Fruit fly (Drosophila melanogaster) whole organism, pupa: ENCODE data around the gene qin.

ENCODE experiments used
- CG10348 ChIP-seq: fragments of 200-800 bp; sonication (Bioruptor generic); IDR thresholded peaks from 2 replicates; pipeline ENCODE4 v1.3.6; 2022; ENCODE audit warnings: missing biosample characterization, missing genetic modification characterization
- CG15710 ChIP-seq: fragments of 200-800 bp; sonication (Bioruptor generic); optimal IDR thresholded peaks from 2 replicates; lab custom pipeline; 2018; ENCODE audit warnings: missing biosample characterization, mild to moderate bottlenecking, missing genetic modification characterization, moderate library complexity

DNA sequence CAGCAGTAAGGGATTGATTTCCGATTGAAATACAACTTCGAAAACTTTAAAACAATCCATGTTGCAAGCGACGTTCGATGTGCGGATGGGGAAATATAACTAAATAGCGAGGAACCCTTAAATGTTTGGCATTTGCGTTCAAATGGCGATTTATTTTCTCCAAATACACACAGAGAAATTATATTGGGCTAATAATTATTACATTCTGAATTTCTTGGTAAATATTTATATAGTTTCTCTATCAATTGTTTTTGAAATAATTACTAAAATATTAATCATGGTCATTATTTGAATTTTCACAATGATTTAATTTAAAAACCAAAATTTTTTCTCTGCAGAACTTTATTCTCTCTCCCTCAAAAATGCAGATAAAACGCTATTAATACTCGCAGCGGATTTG is 25.8 kb upstream of the qin start, which contains the start of the genes CG43210 and hemo:
- TF ChIP-seq CG10348 (GFP tag; lab: Robert Waterston, UW) (no peak), CG15710 (tag; lab: Kevin White, UChicago) (no peak)
